Worm (Caenorhabditis elegans) whole organism, young adult: ENCODE results near the gene K11H3.5.
A peak's percentile ranks its signal among the peaks of the same experiment; 100 is the strongest.

Experiments
- B0019.2 ChIP-seq: fragments of 200-800 bp; sonication (Bioruptor generic); conservative IDR thresholded peaks from 2 replicates; pipeline ENCODE4 v1.3.6; 2022; ENCODE audit warnings: missing genetic modification reagents, missing genetic modification characterization, missing compliant biosample characterization
- B0035.1 ChIP-seq: sonication (generic microtip); optimal IDR thresholded peaks from 2 replicates; lab custom pipeline; 2016; ENCODE audit warnings: missing genetic modification characterization, mild to moderate bottlenecking, missing compliant biosample characterization, missing genotype, missing genetic modification reagents
- B0261.1 ChIP-seq: sonication (generic microtip); optimal IDR thresholded peaks from 2 replicates; lab custom pipeline; 2016; ENCODE audit warnings: mild to moderate bottlenecking, missing genetic modification characterization, moderate library complexity, missing compliant biosample characterization
- D2030.7 ChIP-seq: fragments of 200-800 bp; sonication (Bioruptor generic); IDR thresholded peaks from 2 replicates; pipeline ENCODE4 v1.3.6; 2022; ENCODE audit warnings: missing genetic modification reagents, missing genetic modification characterization, missing compliant biosample characterization
- F33H1.4 ChIP-seq: fragments of 200-800 bp; sonication (Bioruptor generic); IDR thresholded peaks from 2 replicates; pipeline ENCODE4 v1.3.6; 2022; ENCODE audit warnings: missing genetic modification reagents, missing genetic modification characterization, missing compliant biosample characterization
- F55B11.4 ChIP-seq: sonication (generic microtip); optimal IDR thresholded peaks from 2 replicates; lab custom pipeline; 2016; ENCODE audit warnings: missing compliant biosample characterization, missing genetic modification characterization, borderline replicate concordance; ENCODE audit not compliant: insufficient read depth
- F57C9.4 ChIP-seq: sonication (generic microtip); optimal IDR thresholded peaks from 2 replicates; lab custom pipeline; 2017; ENCODE audit warnings: mild to moderate bottlenecking, missing genetic modification characterization, missing compliant biosample characterization
- Y53F4B.3 ChIP-seq: fragments of 200-800 bp; sonication (Bioruptor generic); IDR thresholded peaks from 2 replicates; pipeline ENCODE4 v1.3.6; 2022; ENCODE audit warnings: missing genetic modification reagents, missing genetic modification characterization, missing compliant biosample characterization
- Y53G8AR.9 ChIP-seq: fragments of 200-800 bp; sonication (Bioruptor generic); conservative IDR thresholded peaks from 2 replicates; pipeline ENCODE4 v1.3.6; 2022; ENCODE audit warnings: missing genetic modification reagents, missing genetic modification characterization, missing compliant biosample characterization
- Y67H2A.10 ChIP-seq: fragments of 200-800 bp; sonication (Bioruptor generic); conservative IDR thresholded peaks from 2 replicates; pipeline ENCODE4 v1.3.6; 2022; ENCODE audit warnings: missing genetic modification reagents, missing genetic modification characterization, missing compliant biosample characterization
- Y95B8A.8 ChIP-seq: fragments of 200-800 bp; sonication (Bioruptor generic); IDR thresholded peaks from 2 replicates; pipeline ENCODE4 v1.3.6; 2022; ENCODE audit warnings: missing genetic modification reagents, missing genetic modification characterization, missing compliant biosample characterization
- ZK185.1 ChIP-seq: sonication (generic microtip); optimal IDR thresholded peaks from 2 replicates; lab custom pipeline; 2016; ENCODE audit warnings: mild to moderate bottlenecking, missing genetic modification characterization, missing compliant biosample characterization; ENCODE audit not compliant: poor library complexity, severe bottlenecking
- akir-1 ChIP-seq: fragments of 200-800 bp; sonication (Bioruptor generic); optimal IDR thresholded peaks from 2 replicates; lab custom pipeline; 2018; ENCODE audit warnings: mild to moderate bottlenecking, missing genetic modification characterization, moderate library complexity, missing compliant biosample characterization
- attf-3 ChIP-seq: fragments of 200-800 bp; sonication (Bioruptor generic); conservative IDR thresholded peaks from 2 replicates; pipeline ENCODE4 v1.3.6; 2022; ENCODE audit warnings: missing genetic modification reagents, missing genetic modification characterization, missing compliant biosample characterization
- bed-1 ChIP-seq: fragments of 200-800 bp; sonication (Bioruptor generic); IDR thresholded peaks from 2 replicates; pipeline ENCODE4 v1.3.6; 2022; ENCODE audit warnings: missing genetic modification reagents, missing genetic modification characterization, missing compliant biosample characterization
- cebp-1 ChIP-seq, 2 experiments: fragments of 200-800 bp in 1 of 2; sonication (Bioruptor generic) in 1 of 2; sonication (generic microtip) in 1 of 2; IDR thresholded peaks in 1 of 2; optimal IDR thresholded peaks in 1 of 2; 2 replicates each; pipeline versions ENCODE4 v1.3.6 to Lab custom; 2017 to 2022; ENCODE audit warnings: missing compliant biosample characterization in 2 of 2, missing genetic modification characterization in 2 of 2, mild to moderate bottlenecking in 1 of 2, missing genetic modification reagents in 1 of 2, moderate library complexity in 1 of 2
- ceh-100 ChIP-seq: fragments of 200-800 bp; sonication (Bioruptor generic); IDR thresholded peaks from 2 replicates; pipeline ENCODE4 v1.3.6; 2022; ENCODE audit warnings: missing genetic modification reagents, missing genetic modification characterization, missing compliant biosample characterization
- ceh-40 ChIP-seq: fragments of 200-800 bp; sonication (Bioruptor generic); IDR thresholded peaks from 2 replicates; pipeline ENCODE4 v1.3.6; 2022; ENCODE audit warnings: missing genetic modification characterization, missing compliant biosample characterization
- dpff-1 ChIP-seq: sonication (generic microtip); optimal IDR thresholded peaks from 2 replicates; lab custom pipeline; 2017; ENCODE audit warnings: mild to moderate bottlenecking, missing genetic modification characterization, missing compliant biosample characterization
- dpl-1 ChIP-seq: fragments of 150-350 bp; optimal IDR thresholded peaks from 2 replicates; lab custom pipeline; 2014; ENCODE audit warnings: missing biosample characterization, missing genetic modification reagents, missing genetic modification characterization
- efl-1 ChIP-seq: fragments of 150-350 bp; optimal IDR thresholded peaks from 2 replicates; lab custom pipeline; 2014; ENCODE audit warnings: missing biosample characterization, missing genetic modification reagents, missing genetic modification characterization
- egl-18 ChIP-seq: fragments of 200-800 bp; sonication (Bioruptor generic); IDR thresholded peaks from 2 replicates; pipeline ENCODE4 v1.3.6; 2022; ENCODE audit warnings: missing genetic modification reagents, missing genetic modification characterization, missing compliant biosample characterization
- egrh-3 ChIP-seq: fragments of 200-800 bp; sonication (Bioruptor generic); IDR thresholded peaks from 2 replicates; pipeline ENCODE4 v1.3.6; 2022; ENCODE audit warnings: missing genetic modification reagents, missing genetic modification characterization, missing compliant biosample characterization
- ekl-4 ChIP-seq: fragments of 200-800 bp; sonication (Bioruptor generic); IDR thresholded peaks from 2 replicates; pipeline ENCODE4 v1.3.6; 2022; ENCODE audit warnings: missing genetic modification reagents, missing genetic modification characterization, missing compliant biosample characterization
- fkh-3 ChIP-seq: sonication (generic microtip); optimal IDR thresholded peaks from 2 replicates; lab custom pipeline; 2016; ENCODE audit warnings: mild to moderate bottlenecking, missing genetic modification characterization, missing compliant biosample characterization
- hlh-26 ChIP-seq: fragments of 200-800 bp; sonication (Bioruptor generic); conservative IDR thresholded peaks from 2 replicates; pipeline ENCODE4 v1.3.6; 2022; ENCODE audit warnings: missing genetic modification reagents, missing genetic modification characterization, missing compliant biosample characterization
- hrde-1 ChIP-seq: sonication (generic microtip); optimal IDR thresholded peaks from 2 replicates; lab custom pipeline; 2016; ENCODE audit warnings: missing genetic modification characterization, mild to moderate bottlenecking, missing compliant biosample characterization, moderate library complexity, missing genotype, missing genetic modification reagents, borderline replicate concordance
- lag-1 ChIP-seq: fragments of 200-800 bp; sonication (Bioruptor generic); IDR thresholded peaks from 2 replicates; pipeline ENCODE4 v1.3.6; 2022; ENCODE audit warnings: missing genetic modification reagents, missing genetic modification characterization, missing compliant biosample characterization
- lin-26 ChIP-seq: fragments of 200-800 bp; sonication (Bioruptor generic); IDR thresholded peaks from 2 replicates; pipeline ENCODE4 v1.3.6; 2022; ENCODE audit warnings: missing genetic modification reagents, missing genetic modification characterization, missing compliant biosample characterization
- lin-40 ChIP-seq: sonication (generic microtip); optimal IDR thresholded peaks from 2 replicates; lab custom pipeline; 2016; ENCODE audit warnings: missing genetic modification characterization, mild to moderate bottlenecking, missing compliant biosample characterization, missing genotype, missing genetic modification reagents
- lin-54 ChIP-seq: fragments of 200-800 bp; sonication (Bioruptor generic); optimal IDR thresholded peaks from 2 replicates; lab custom pipeline; 2018; ENCODE audit warnings: mild to moderate bottlenecking, missing genetic modification characterization, missing compliant biosample characterization
- lir-1 ChIP-seq: fragments of 200-800 bp; sonication (Bioruptor generic); conservative IDR thresholded peaks from 2 replicates; pipeline ENCODE4 v1.3.6; 2022; ENCODE audit warnings: missing genetic modification reagents, missing genetic modification characterization, missing compliant biosample characterization
- madf-10 ChIP-seq: sonication (generic microtip); optimal IDR thresholded peaks from 2 replicates; lab custom pipeline; 2016; ENCODE audit warnings: mild to moderate bottlenecking, missing genetic modification characterization, missing compliant biosample characterization
- mcd-1 ChIP-seq: fragments of 200-800 bp; sonication (Bioruptor generic); IDR thresholded peaks from 2 replicates; pipeline ENCODE4 v1.3.6; 2022; ENCODE audit warnings: missing genetic modification reagents, missing genetic modification characterization, missing compliant biosample characterization
- nfya-1 ChIP-seq: sonication (generic microtip); optimal IDR thresholded peaks from 2 replicates; lab custom pipeline; 2017; ENCODE audit warnings: antibody characterized with exemption, missing compliant biosample characterization, missing genetic modification characterization, borderline replicate concordance; ENCODE audit not compliant: insufficient read depth
- nhr-120 ChIP-seq: fragments of 200-800 bp; sonication (Bioruptor generic); IDR thresholded peaks from 2 replicates; pipeline ENCODE4 v1.3.6; 2022; ENCODE audit warnings: missing genetic modification characterization, missing compliant biosample characterization
- repo-1 ChIP-seq: sonication (generic microtip); optimal IDR thresholded peaks from 2 replicates; lab custom pipeline; 2017; ENCODE audit warnings: mild to moderate bottlenecking, missing genetic modification characterization, missing compliant biosample characterization
- snpc-1.3 ChIP-seq: sonication (generic microtip); optimal IDR thresholded peaks from 2 replicates; lab custom pipeline; 2017; ENCODE audit warnings: missing genetic modification characterization, mild to moderate bottlenecking, missing compliant biosample characterization, antibody characterized with exemption, moderate library complexity, missing genotype, missing genetic modification reagents; ENCODE audit not compliant: insufficient read depth
- somi-1 ChIP-seq: fragments of 200-800 bp; sonication (Bioruptor generic); optimal IDR thresholded peaks from 2 replicates; lab custom pipeline; 2018; ENCODE audit warnings: mild to moderate bottlenecking, missing genetic modification characterization, missing compliant biosample characterization
- sptf-2 ChIP-seq: fragments of 200-800 bp; sonication (Bioruptor generic); optimal IDR thresholded peaks from 2 replicates; lab custom pipeline; 2018; ENCODE audit warnings: mild to moderate bottlenecking, missing genetic modification characterization, missing compliant biosample characterization
- unc-130 ChIP-seq: sonication (generic microtip); optimal IDR thresholded peaks from 2 replicates; lab custom pipeline; 2016; ENCODE audit warnings: missing genetic modification reagents, missing genetic modification characterization, missing compliant biosample characterization
- zim-3 ChIP-seq: sonication (generic microtip); optimal IDR thresholded peaks from 2 replicates; lab custom pipeline; 2017; ENCODE audit warnings: mild to moderate bottlenecking, missing genetic modification characterization, moderate library complexity, missing compliant biosample characterization
- ztf-22 ChIP-seq: fragments of 200-800 bp; sonication (Bioruptor generic); optimal IDR thresholded peaks from 2 replicates; lab custom pipeline; 2018; ENCODE audit warnings: mild to moderate bottlenecking, missing genetic modification characterization, moderate library complexity, missing compliant biosample characterization
- ztf-25 ChIP-seq: fragments of 200-800 bp; sonication (Bioruptor generic); IDR thresholded peaks from 2 replicates; pipeline ENCODE4 v1.3.6; 2022; ENCODE audit warnings: missing genetic modification reagents, missing genetic modification characterization, missing compliant biosample characterization
- ztf-3 ChIP-seq: fragments of 200-800 bp; sonication (Bioruptor generic); optimal IDR thresholded peaks from 2 replicates; lab custom pipeline; 2018; ENCODE audit warnings: mild to moderate bottlenecking, missing genetic modification characterization, missing compliant biosample characterization
- ztf-6 ChIP-seq: fragments of 200-800 bp; sonication (Bioruptor generic); IDR thresholded peaks from 2 replicates; pipeline ENCODE4 v1.3.6; 2022; ENCODE audit warnings: missing genetic modification reagents, missing genetic modification characterization, missing compliant biosample characterization

The K11H3.5 gene

DNA sequence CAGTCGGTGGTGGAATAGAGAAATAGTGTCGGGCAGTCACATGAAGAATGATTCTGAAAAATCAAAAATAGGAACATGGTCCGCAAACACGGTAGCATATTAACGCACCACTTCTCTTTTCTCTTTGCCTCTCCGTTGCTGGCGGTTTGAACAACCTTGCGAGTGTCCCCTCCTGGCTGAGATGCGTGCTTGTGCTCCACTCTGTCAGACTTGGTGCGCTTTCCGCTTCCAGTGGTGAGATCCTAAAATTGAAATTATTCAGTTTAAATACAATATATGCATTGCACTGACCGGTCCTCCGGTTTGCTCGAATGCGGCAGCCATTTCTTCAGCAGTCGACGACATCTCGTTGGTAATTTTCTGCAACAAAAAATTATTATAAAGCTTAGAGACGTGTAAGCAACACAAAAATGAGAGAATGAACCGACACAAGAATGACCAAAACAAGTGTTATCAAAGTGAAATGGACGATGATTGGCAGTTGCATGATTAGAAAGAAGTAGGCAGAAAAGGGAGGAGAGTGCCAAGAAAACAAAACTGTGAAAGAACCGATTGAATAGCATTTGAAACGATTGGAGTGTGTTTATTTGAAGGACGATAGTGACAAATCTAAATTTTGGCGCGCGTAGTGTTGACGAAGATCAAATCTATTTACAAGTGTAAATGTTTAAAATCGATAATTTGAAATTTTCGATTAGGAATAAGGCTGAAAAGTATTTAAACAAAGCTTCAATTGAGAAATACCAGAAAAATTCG, 18.3 kb upstream of the K11H3.5 start, which contains the start of gene ZK632.9 (continued):
- TF ChIP-seq ceh-40 (no peak), hrde-1 (no peak), egrh-3 (GFP tag; lab: Robert Waterston, UW) (no peak), Y67H2A.10 (GFP tag; lab: Robert Waterston, UW) (no peak), bed-1 (GFP tag; lab: Robert Waterston, UW) (no peak), Y95B8A.8 (GFP tag; lab: Robert Waterston, UW) (no peak), mcd-1 (GFP tag; lab: Robert Waterston, UW) (no peak; the same call in 1 of the 2 replicates), akir-1 (GFP tag; lab: Kevin White, UChicago) (no peak), snpc-1.3 (tag; lab: Kevin White, UChicago) (no peak), nhr-120 (GFP tag; lab: Robert Waterston, UW) (no peak), lin-54 (GFP tag; lab: Kevin White, UChicago) (no peak), ekl-4 (no peak), madf-10 (no peak), F57C9.4 (tag; lab: Kevin White, UChicago) (no peak), nfya-1 (tag; lab: Kevin White, UChicago) (no peak), ceh-100 (GFP tag; lab: Robert Waterston, UW) (no peak), efl-1 (GFP tag; lab: Kevin White, UChicago) (peak; percentile 74), attf-3 (GFP tag; lab: Robert Waterston, UW) (no peak), cebp-1 (GFP tag; IDR thresholded peaks at IDR 0.05; lab: Robert Waterston, UW) (no peak), cebp-1 (tag; optimal IDR thresholded peaks at IDR 0.05; lab: Kevin White, UChicago) (no peak), F55B11.4 (tag; lab: Kevin White, UChicago) (no peak), fkh-3 (tag; lab: Kevin White, UChicago) (no peak), egl-18 (GFP tag; lab: Robert Waterston, UW) (no peak), somi-1 (GFP tag; lab: Kevin White, UChicago) (no peak), ztf-22 (GFP tag; lab: Kevin White, UChicago) (no peak), unc-130 (GFP tag; lab: Kevin White, UChicago) (no peak), B0261.1 (tag; lab: Kevin White, UChicago) (no peak), lin-40 (tag; lab: Kevin White, UChicago) (no peak), B0035.1 (tag; lab: Kevin White, UChicago) (no peak), dpff-1 (tag; lab: Kevin White, UChicago) (no peak), ztf-6 (GFP tag; lab: Robert Waterston, UW) (no peak), lag-1 (no peak), Y53G8AR.9 (GFP tag; lab: Robert Waterston, UW) (no peak; the same call in 1 of the 2 replicates), F33H1.4 (peak; percentile 13; the same call in 1 of the 2 replicates), hlh-26 (GFP tag; lab: Robert Waterston, UW) (no peak), sptf-2 (GFP tag; lab: Kevin White, UChicago) (no peak), ZK185.1 (no peak), B0019.2 (0 out of 2 replicates have a peak, but pooled peaks have one; percentile 6), dpl-1 (GFP tag; lab: Kevin White, UChicago) (no peak), repo-1 (tag; lab: Kevin White, UChicago) (no peak), lin-26 (GFP tag; lab: Robert Waterston, UW) (no peak), ztf-3 (no peak), lir-1 (GFP tag; lab: Robert Waterston, UW) (no peak), zim-3 (tag; lab: Kevin White, UChicago) (no peak), ztf-25 (no peak), D2030.7 (GFP tag; lab: Robert Waterston, UW) (0 out of 2 replicates have a peak, but pooled peaks have one; percentile 24), Y53F4B.3 (GFP tag; lab: Robert Waterston, UW) (no peak)
